Worm (Caenorhabditis elegans): ENCODE results near the gene nduf-9.

DNA sequence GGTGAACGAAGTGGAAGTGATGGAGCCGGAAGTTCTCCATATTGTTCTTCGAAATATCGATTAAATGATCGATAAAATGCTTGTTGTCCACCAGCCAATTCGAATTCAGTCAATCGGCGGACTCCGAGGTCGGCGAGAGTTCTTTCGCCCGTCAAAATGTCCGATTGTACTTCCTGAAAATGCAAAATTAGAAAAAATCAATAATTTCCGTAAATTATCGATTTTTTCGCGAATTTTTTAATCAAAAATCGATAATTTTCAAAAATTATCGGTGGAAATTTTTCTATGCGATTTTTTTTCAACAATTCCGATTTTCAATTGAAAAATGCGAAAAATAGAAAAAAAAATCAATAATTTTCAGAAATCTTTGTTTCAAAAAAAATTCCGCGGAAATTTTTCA is 6.4 kb downstream of the nduf-9 start:
- TF ChIP-seq nhr-25 (tag; optimal IDR thresholded peaks at IDR 0.05) (no peak), snpc-4 (tag; optimal IDR thresholded peaks at IDR 0.05) (no peak), mab-5 (tag; optimal IDR thresholded peaks at IDR 0.05) (no peak), gmeb-1 (tag; optimal IDR thresholded peaks at IDR 0.05) (no peak), nhr-23 (tag; optimal IDR thresholded peaks at IDR 0.05) (no peak), alr-1 (tag; optimal IDR thresholded peaks at IDR 0.05) (no peak), fos-1 (tag; optimal IDR thresholded peaks at IDR 0.05) (no peak), dmd-4 (tag; optimal IDR thresholded peaks at IDR 0.05) (no peak), Y55F3AM.14 (GFP tag; optimal IDR thresholded peaks at IDR 0.05) (no peak), nhr-11 (tag; optimal IDR thresholded peaks at IDR 0.05) (no peak), elt-1 (tag; optimal IDR thresholded peaks at IDR 0.05) (no peak)

Data from whole organism, L2 larva.